Fruit fly (Drosophila melanogaster): ENCODE data around the gene mtd.
A peak's percentile ranks its signal among the peaks of the same experiment; 100 is the strongest.

The mtd gene

dm6 chr3R:5282755-5283359 lies 67.4 kb downstream of the mtd start (continued):
- TF ChIP-seq sr (GFP tag; IDR thresholded peaks at IDR 0.05) (peak; percentile 68; the same call in 2 of the 3 replicates), pros (GFP tag; optimal IDR thresholded peaks at IDR 0.05) (no peak), CG12299 (tag; optimal IDR thresholded peaks at IDR 0.05) (no peak), Scr (GFP tag; IDR thresholded peaks at IDR 0.05; ENCODE audit: partially characterized antibody) (no peak), cad (GFP tag; optimal IDR thresholded peaks at IDR 0.05) (no peak), Antp (GFP tag; optimal IDR thresholded peaks at IDR 0.05) (peak; percentile 42), gro (GFP tag; optimal IDR thresholded peaks at IDR 0.05) (no peak), Oaz (GFP tag; IDR thresholded peaks at IDR 0.05) (no peak), HLH54F (GFP tag; optimal IDR thresholded peaks at IDR 0.05) (peak; percentile 22), gce (GFP tag; IDR thresholded peaks at IDR 0.05) (peak; percentile 49; the same call in 1 of the 3 replicates), gsb (GFP tag; IDR thresholded peaks at IDR 0.05) (peak; percentile 8; the same call in 1 of the 2 replicates), ham (GFP tag; IDR thresholded peaks at IDR 0.05) (no peak), rib (GFP tag; IDR thresholded peaks at IDR 0.05) (peak; percentile 82), CG16863 (GFP tag; optimal IDR thresholded peaks at IDR 0.05) (no peak), Max (GFP tag; optimal IDR thresholded peaks at IDR 0.05) (no peak), CG3163 (GFP tag; optimal IDR thresholded peaks at IDR 0.05) (no peak), fd102C (GFP tag; optimal IDR thresholded peaks at IDR 0.05) (no peak), Asciz (GFP tag; optimal IDR thresholded peaks at IDR 0.05) (no peak), Eip74EF (GFP tag; optimal IDR thresholded peaks at IDR 0.05) (no peak), tgo (GFP tag; IDR thresholded peaks at IDR 0.05) (peak; percentile 28; the same call in 1 of the 3 replicates), Dbx (GFP tag; IDR thresholded peaks at IDR 0.05) (peak; percentile 81), CG17912 (GFP tag; optimal IDR thresholded peaks at IDR 0.05) (no peak), CG8765 (GFP tag; IDR thresholded peaks at IDR 0.05) (peak; percentile 50; the same call in 1 of the 2 replicates), Hr78 (GFP tag; optimal IDR thresholded peaks at IDR 0.05) (no peak), CG14014 (GFP tag; IDR thresholded peaks at IDR 0.05) (peak; percentile 52; the same call in 1 of the 2 replicates), CG9215 (GFP tag; IDR thresholded peaks at IDR 0.05) (no peak), CG7963 (GFP tag; IDR thresholded peaks at IDR 0.05; ENCODE audit: partially characterized antibody) (no peak), schlank (tag; optimal IDR thresholded peaks at IDR 0.05) (no peak), CG6272 (GFP tag; IDR thresholded peaks at IDR 0.05) (peak; percentile 46), Doc2 (GFP tag; IDR thresholded peaks at IDR 0.05) (no peak), CG12391 (tag; optimal IDR thresholded peaks at IDR 0.05) (no peak), Xrp1 (GFP tag; IDR thresholded peaks at IDR 0.05) (no peak; the same call in 1 of the 2 replicates), Bgb (GFP tag; IDR thresholded peaks at IDR 0.05; ENCODE audit: partially characterized antibody) (peak; percentile 47), ro (GFP tag; IDR thresholded peaks at IDR 0.05) (no peak), crol (GFP tag; IDR thresholded peaks at IDR 0.05) (peak; percentile 57; the same call in 1 of the 2 replicates), dmrt99B (tag; optimal IDR thresholded peaks at IDR 0.05) (no peak), CG8478 (optimal IDR thresholded peaks at IDR 0.05) (peak; percentile 74), Dll (GFP tag; IDR thresholded peaks at IDR 0.05; ENCODE audit: partially characterized antibody) (0 out of 4 replicates have a peak, but pooled peaks have one; percentile 31), CG9609 (GFP tag; optimal IDR thresholded peaks at IDR 0.05) (no peak), CG32772 (GFP tag; IDR thresholded peaks at IDR 0.05) (no peak), dati (GFP tag; IDR thresholded peaks at IDR 0.05) (no peak), CG6765 (GFP tag; optimal IDR thresholded peaks at IDR 0.05) (no peak), CG14710 (tag; optimal IDR thresholded peaks at IDR 0.05) (no peak), mam (GFP tag; optimal IDR thresholded peaks at IDR 0.05) (peak; percentile 40), cg (GFP tag; optimal IDR thresholded peaks at IDR 0.05) (no peak), Ets65A (GFP tag) (peak; percentile 61), hth (optimal IDR thresholded peaks at IDR 0.05) (no peak), ase (GFP tag; IDR thresholded peaks at IDR 0.05) (no peak), CG1602 (GFP tag; optimal IDR thresholded peaks at IDR 0.05) (no peak), CG17829 (tag; optimal IDR thresholded peaks at IDR 0.05) (no peak), CG15269 (tag; optimal IDR thresholded peaks at IDR 0.05) (no peak)

Data from whole organism, embryonic.